Worm (Caenorhabditis elegans) whole organism, early embryonic: Measurements from ENCODE around the gene Y69H2.1.

Experiments used
- ets-7 ChIP-seq: sonication (generic microtip); optimal IDR thresholded peaks from 2 replicates; lab custom pipeline; 2016; ENCODE audit warnings: missing genotype, missing genetic modification characterization, missing compliant biosample characterization
- scrt-1 ChIP-seq: fragments of 200-800 bp; sonication (Bioruptor generic); IDR thresholded peaks from 2 replicates; pipeline ENCODE4 v1.3.6; 2022; ENCODE audit warnings: missing genetic modification characterization, missing compliant biosample characterization
- tbx-11 ChIP-seq: fragments of 200-800 bp; sonication (Bioruptor generic); IDR thresholded peaks from 2 replicates; pipeline ENCODE4 v1.3.6; 2022; ENCODE audit warnings: missing genetic modification characterization, missing compliant biosample characterization
- tbx-37 ChIP-seq: fragments of 200-800 bp; sonication (Bioruptor generic); conservative IDR thresholded peaks from 2 replicates; pipeline ENCODE4 v1.3.6; 2022; ENCODE audit warnings: missing genetic modification reagents, missing genetic modification characterization, missing compliant biosample characterization

DNA sequence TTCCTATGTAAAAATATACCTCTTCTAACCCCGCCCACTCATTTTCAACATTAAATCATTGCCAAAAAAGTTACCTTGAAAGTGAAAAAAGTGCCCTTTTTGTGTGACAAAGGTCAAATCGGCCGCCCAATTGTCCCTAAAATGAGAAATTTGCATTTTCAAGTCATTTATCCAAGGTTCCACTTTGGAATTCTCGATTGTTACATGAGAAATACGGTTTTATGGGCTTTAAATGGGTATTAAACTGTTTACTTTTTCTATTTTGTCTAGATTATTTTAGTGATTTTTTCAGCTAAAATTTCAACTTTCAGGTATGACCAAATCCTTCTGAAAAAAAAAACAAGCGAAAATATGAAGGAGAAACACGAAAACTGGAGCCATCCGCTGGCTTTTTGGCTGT, 29.9 kb downstream of the Y69H2.1 start, which contains the start of gene grdn-1:
- TF ChIP-seq tbx-11 (GFP tag; lab: Robert Waterston, UW) (no peak), tbx-37 (GFP tag; lab: Robert Waterston, UW) (no peak), scrt-1 (GFP tag; lab: Robert Waterston, UW) (no peak), ets-7 (no peak)
